Worm (Caenorhabditis elegans) whole organism, midembryonic: ENCODE measurements around the gene F38B7.17.

Experiments used
- T22C8.4 ChIP-seq: fragments of 200-800 bp; sonication (Bioruptor generic); IDR thresholded peaks from 2 replicates; pipeline ENCODE4 v1.3.6; 2022; ENCODE audit warnings: missing genetic modification characterization, missing compliant biosample characterization
- cog-1 ChIP-seq: sonication (generic microtip); optimal IDR thresholded peaks from 2 replicates; lab custom pipeline; 2016; ENCODE audit warnings: missing genetic modification characterization, missing compliant biosample characterization
- flt-1 ChIP-seq: fragments of 200-800 bp; sonication (Bioruptor generic); IDR thresholded peaks from 2 replicates; pipeline ENCODE4 v1.3.6; 2022; ENCODE audit warnings: missing genetic modification characterization, missing compliant biosample characterization
- klf-2 ChIP-seq: fragments of 200-800 bp; sonication (Bioruptor generic); conservative IDR thresholded peaks from 2 replicates; pipeline ENCODE4 v1.3.6; 2022; ENCODE audit warnings: missing genetic modification reagents, missing genetic modification characterization, missing compliant biosample characterization
- med-1 ChIP-seq: sonication (generic microtip); optimal IDR thresholded peaks from 2 replicates; lab custom pipeline; 2017; ENCODE audit warnings: missing genetic modification characterization, mild to moderate bottlenecking, missing compliant biosample characterization, antibody characterized with exemption, missing genetic modification reagents; ENCODE audit not compliant: insufficient read depth
- ref-1 ChIP-seq: fragments of 200-800 bp; sonication (Bioruptor generic); conservative IDR thresholded peaks from 2 replicates; pipeline ENCODE4 v1.3.6; 2022; ENCODE audit warnings: missing genetic modification reagents, missing genetic modification characterization, missing compliant biosample characterization
- ztf-29 ChIP-seq: fragments of 200-800 bp; sonication (Bioruptor generic); IDR thresholded peaks from 2 replicates; pipeline ENCODE4 v1.3.6; 2022; ENCODE audit warnings: missing genetic modification reagents, missing genetic modification characterization, missing compliant biosample characterization

ce11 chrV:11515145-11515544, 33.6 kb downstream of the F38B7.17 start:
- TF ChIP-seq med-1 (GFP tag; lab: Kevin White, UChicago) (no peak), flt-1 (GFP tag; lab: Robert Waterston, UW) (no peak), ref-1 (GFP tag; lab: Robert Waterston, UW) (no peak), T22C8.4 (GFP tag; lab: Robert Waterston, UW) (no peak), klf-2 (GFP tag; lab: Robert Waterston, UW) (no peak), ztf-29 (GFP tag; lab: Robert Waterston, UW) (no peak), cog-1 (no peak)
